Worm (Caenorhabditis elegans) whole organism, young adult: ENCODE data around the gene ZK1010.2.
A peak's percentile ranks its signal among the peaks of the same experiment; 100 is the strongest.

Source experiments
- B0035.1 ChIP-seq: sonication (generic microtip); optimal IDR thresholded peaks from 2 replicates; lab custom pipeline; 2016; ENCODE audit warnings: missing genetic modification characterization, mild to moderate bottlenecking, missing compliant biosample characterization, missing genotype, missing genetic modification reagents
- C17E4.6 ChIP-seq: fragments of 200-800 bp; sonication (Bioruptor generic); IDR thresholded peaks from 2 replicates; pipeline ENCODE4 v1.3.6; 2022; ENCODE audit warnings: missing genetic modification reagents, missing genetic modification characterization, missing compliant biosample characterization
- D2030.7 ChIP-seq: fragments of 200-800 bp; sonication (Bioruptor generic); IDR thresholded peaks from 2 replicates; pipeline ENCODE4 v1.3.6; 2022; ENCODE audit warnings: missing genetic modification reagents, missing genetic modification characterization, missing compliant biosample characterization
- F10E7.11 ChIP-seq: sonication (generic microtip); optimal IDR thresholded peaks from 2 replicates; lab custom pipeline; 2017; ENCODE audit warnings: mild to moderate bottlenecking, missing genetic modification characterization, moderate library complexity, missing compliant biosample characterization
- F22D6.2 ChIP-seq: sonication (generic microtip); optimal IDR thresholded peaks from 2 replicates; lab custom pipeline; 2016; ENCODE audit warnings: mild to moderate bottlenecking, missing genetic modification characterization, missing compliant biosample characterization
- F23B12.7 ChIP-seq: sonication (generic microtip); optimal IDR thresholded peaks from 2 replicates; lab custom pipeline; 2017; ENCODE audit warnings: missing genetic modification characterization, mild to moderate bottlenecking, missing compliant biosample characterization, antibody characterized with exemption, moderate library complexity; ENCODE audit not compliant: insufficient read depth
- F33H1.4 ChIP-seq: fragments of 200-800 bp; sonication (Bioruptor generic); IDR thresholded peaks from 2 replicates; pipeline ENCODE4 v1.3.6; 2022; ENCODE audit warnings: missing genetic modification reagents, missing genetic modification characterization, missing compliant biosample characterization
- F39B2.1 ChIP-seq: fragments of 200-800 bp; sonication (Bioruptor generic); IDR thresholded peaks from 2 replicates; pipeline ENCODE4 v1.3.6; 2022; ENCODE audit warnings: missing genetic modification reagents, missing genetic modification characterization, missing compliant biosample characterization
- F57C9.4 ChIP-seq: sonication (generic microtip); optimal IDR thresholded peaks from 2 replicates; lab custom pipeline; 2017; ENCODE audit warnings: mild to moderate bottlenecking, missing genetic modification characterization, missing compliant biosample characterization
- K12H6.12 ChIP-seq: fragments of 200-800 bp; sonication (Bioruptor generic); optimal IDR thresholded peaks from 2 replicates; lab custom pipeline; 2018; ENCODE audit warnings: mild to moderate bottlenecking, missing genetic modification characterization, missing compliant biosample characterization
- aptf-3 ChIP-seq: fragments of 200-800 bp; sonication (Bioruptor generic); IDR thresholded peaks from 2 replicates; pipeline ENCODE4 v1.3.6; 2022; ENCODE audit warnings: missing genetic modification characterization, missing compliant biosample characterization
- attf-3 ChIP-seq: fragments of 200-800 bp; sonication (Bioruptor generic); conservative IDR thresholded peaks from 2 replicates; pipeline ENCODE4 v1.3.6; 2022; ENCODE audit warnings: missing genetic modification reagents, missing genetic modification characterization, missing compliant biosample characterization
- bed-1 ChIP-seq: fragments of 200-800 bp; sonication (Bioruptor generic); IDR thresholded peaks from 2 replicates; pipeline ENCODE4 v1.3.6; 2022; ENCODE audit warnings: missing genetic modification reagents, missing genetic modification characterization, missing compliant biosample characterization
- cebp-1 ChIP-seq, 2 experiments: fragments of 200-800 bp in 1 of 2; sonication (Bioruptor generic) in 1 of 2; sonication (generic microtip) in 1 of 2; IDR thresholded peaks in 1 of 2; optimal IDR thresholded peaks in 1 of 2; 2 replicates each; pipeline versions ENCODE4 v1.3.6 to Lab custom; 2017 to 2022; ENCODE audit warnings: missing compliant biosample characterization in 2 of 2, missing genetic modification characterization in 2 of 2, mild to moderate bottlenecking in 1 of 2, missing genetic modification reagents in 1 of 2, moderate library complexity in 1 of 2
- ceh-27 ChIP-seq: fragments of 200-800 bp; sonication (Bioruptor generic); optimal IDR thresholded peaks from 2 replicates; lab custom pipeline; 2018; ENCODE audit warnings: mild to moderate bottlenecking, missing genetic modification characterization, moderate library complexity, missing compliant biosample characterization
- ceh-40 ChIP-seq: fragments of 200-800 bp; sonication (Bioruptor generic); IDR thresholded peaks from 2 replicates; pipeline ENCODE4 v1.3.6; 2022; ENCODE audit warnings: missing genetic modification characterization, missing compliant biosample characterization
- ceh-58 ChIP-seq: fragments of 200-800 bp; sonication (Bioruptor generic); IDR thresholded peaks from 2 replicates; pipeline ENCODE4 v1.3.6; 2022; ENCODE audit warnings: missing genetic modification characterization, missing compliant biosample characterization
- chd-7 ChIP-seq: sonication (generic microtip); optimal IDR thresholded peaks from 2 replicates; lab custom pipeline; 2016; ENCODE audit warnings: mild to moderate bottlenecking, missing genetic modification characterization, moderate library complexity, missing compliant biosample characterization
- die-1 ChIP-seq: sonication (generic microtip); optimal IDR thresholded peaks from 2 replicates; lab custom pipeline; 2016; ENCODE audit warnings: missing genotype, mild to moderate bottlenecking, missing genetic modification characterization, missing compliant biosample characterization
- efl-1 ChIP-seq: fragments of 150-350 bp; optimal IDR thresholded peaks from 2 replicates; lab custom pipeline; 2014; ENCODE audit warnings: missing biosample characterization, missing genetic modification reagents, missing genetic modification characterization
- egl-44 ChIP-seq: fragments of 200-800 bp; sonication (Bioruptor generic); IDR thresholded peaks from 2 replicates; pipeline ENCODE4 v1.3.6; 2022; ENCODE audit warnings: missing genetic modification reagents, missing genetic modification characterization, missing compliant biosample characterization
- egrh-3 ChIP-seq: fragments of 200-800 bp; sonication (Bioruptor generic); IDR thresholded peaks from 2 replicates; pipeline ENCODE4 v1.3.6; 2022; ENCODE audit warnings: missing genetic modification reagents, missing genetic modification characterization, missing compliant biosample characterization
- ekl-4 ChIP-seq: fragments of 200-800 bp; sonication (Bioruptor generic); IDR thresholded peaks from 2 replicates; pipeline ENCODE4 v1.3.6; 2022; ENCODE audit warnings: missing genetic modification reagents, missing genetic modification characterization, missing compliant biosample characterization
- him-1 ChIP-seq: sonication (generic microtip); optimal IDR thresholded peaks from 2 replicates; lab custom pipeline; 2016; ENCODE audit warnings: missing genotype, missing genetic modification reagents, missing genetic modification characterization, missing compliant biosample characterization
- hlh-12 ChIP-seq: sonication (generic microtip); optimal IDR thresholded peaks from 2 replicates; lab custom pipeline; 2016; ENCODE audit warnings: missing genetic modification characterization, missing compliant biosample characterization
- hmg-1.2 ChIP-seq: fragments of 200-800 bp; sonication (Bioruptor generic); IDR thresholded peaks from 2 replicates; pipeline ENCODE4 v1.3.6; 2022; ENCODE audit warnings: missing genetic modification reagents, missing genetic modification characterization, missing compliant biosample characterization
- hsf-1 ChIP-seq: fragments of 200-800 bp; sonication (Bioruptor generic); IDR thresholded peaks from 2 replicates; pipeline ENCODE4 v1.3.6; 2022; ENCODE audit warnings: missing genetic modification reagents, missing genetic modification characterization, missing compliant biosample characterization
- lag-1 ChIP-seq: fragments of 200-800 bp; sonication (Bioruptor generic); IDR thresholded peaks from 2 replicates; pipeline ENCODE4 v1.3.6; 2022; ENCODE audit warnings: missing genetic modification reagents, missing genetic modification characterization, missing compliant biosample characterization
- lsl-1 ChIP-seq: fragments of 200-800 bp; sonication (Bioruptor generic); optimal IDR thresholded peaks from 2 replicates; lab custom pipeline; 2018; ENCODE audit warnings: mild to moderate bottlenecking, missing genetic modification characterization, moderate library complexity, missing compliant biosample characterization
- madf-6 ChIP-seq: fragments of 200-800 bp; sonication (Bioruptor generic); IDR thresholded peaks from 2 replicates; pipeline ENCODE4 v1.3.6; 2022; ENCODE audit warnings: missing genetic modification reagents, missing genetic modification characterization, missing compliant biosample characterization
- mcd-1 ChIP-seq: fragments of 200-800 bp; sonication (Bioruptor generic); IDR thresholded peaks from 2 replicates; pipeline ENCODE4 v1.3.6; 2022; ENCODE audit warnings: missing genetic modification reagents, missing genetic modification characterization, missing compliant biosample characterization
- mel-28 ChIP-seq: sonication (generic microtip); optimal IDR thresholded peaks from 2 replicates; lab custom pipeline; 2016; ENCODE audit warnings: borderline replicate concordance, mild to moderate bottlenecking, missing genetic modification characterization, missing compliant biosample characterization
- mes-4 ChIP-seq: sonication (generic microtip); optimal IDR thresholded peaks from 2 replicates; lab custom pipeline; 2016; ENCODE audit warnings: missing genotype, missing genetic modification characterization, missing compliant biosample characterization
- nfya-2 ChIP-seq: fragments of 200-800 bp; sonication (Bioruptor generic); IDR thresholded peaks from 2 replicates; pipeline ENCODE4 v1.3.6; 2022; ENCODE audit warnings: missing genetic modification reagents, missing genetic modification characterization, missing compliant biosample characterization
- nfyb-1 ChIP-seq: fragments of 200-800 bp; sonication (Bioruptor generic); IDR thresholded peaks from 2 replicates; pipeline ENCODE4 v1.3.6; 2022; ENCODE audit warnings: missing genetic modification reagents, missing genetic modification characterization, missing compliant biosample characterization
- nhr-120 ChIP-seq: fragments of 200-800 bp; sonication (Bioruptor generic); IDR thresholded peaks from 2 replicates; pipeline ENCODE4 v1.3.6; 2022; ENCODE audit warnings: missing genetic modification characterization, missing compliant biosample characterization
- nhr-179 ChIP-seq: sonication (generic microtip); optimal IDR thresholded peaks from 2 replicates; lab custom pipeline; 2016; ENCODE audit warnings: mild to moderate bottlenecking, missing genetic modification characterization, missing compliant biosample characterization
- pha-4 ChIP-seq: fragments of 150-350 bp; sonication (generic microtip); optimal IDR thresholded peaks from 2 replicates; lab custom pipeline; 2014; ENCODE audit warnings: missing biosample characterization, missing genetic modification reagents, missing genetic modification characterization
- repo-1 ChIP-seq: sonication (generic microtip); optimal IDR thresholded peaks from 2 replicates; lab custom pipeline; 2017; ENCODE audit warnings: mild to moderate bottlenecking, missing genetic modification characterization, missing compliant biosample characterization
- snpc-3.4 ChIP-seq: sonication (generic microtip); optimal IDR thresholded peaks from 2 replicates; lab custom pipeline; 2017; ENCODE audit warnings: missing genetic modification characterization, mild to moderate bottlenecking, missing compliant biosample characterization, antibody characterized with exemption, moderate library complexity, missing genotype, missing genetic modification reagents
- snpc-4 ChIP-seq, 5 experiments: fragments of 150-350 bp in 1 of 5; sonication (generic microtip) in 4 of 5; optimal IDR thresholded peaks; 2 replicates each; lab custom pipeline; 2014 to 2018; ENCODE audit warnings: missing genetic modification characterization in 5 of 5, missing biosample characterization in 3 of 5, antibody characterized with exemption in 2 of 5, mild to moderate bottlenecking in 2 of 5, missing compliant biosample characterization in 2 of 5, missing genotype in 2 of 5, moderate library complexity in 2 of 5, missing genetic modification reagents in 1 of 5
- unc-130 ChIP-seq: sonication (generic microtip); optimal IDR thresholded peaks from 2 replicates; lab custom pipeline; 2016; ENCODE audit warnings: missing genetic modification reagents, missing genetic modification characterization, missing compliant biosample characterization
- unc-62 ChIP-seq: fragments of 150-350 bp; optimal IDR thresholded peaks from 2 replicates; lab custom pipeline; 2014; ENCODE audit warnings: missing biosample characterization, missing genetic modification reagents, missing genetic modification characterization
- zfh-2 ChIP-seq: fragments of 200-800 bp; sonication (Bioruptor generic); conservative IDR thresholded peaks from 2 replicates; pipeline ENCODE4 v1.3.6; 2022; ENCODE audit warnings: missing genetic modification reagents, missing genetic modification characterization, missing compliant biosample characterization
- ztf-25 ChIP-seq: fragments of 200-800 bp; sonication (Bioruptor generic); IDR thresholded peaks from 2 replicates; pipeline ENCODE4 v1.3.6; 2022; ENCODE audit warnings: missing genetic modification reagents, missing genetic modification characterization, missing compliant biosample characterization
- ztf-28 ChIP-seq: fragments of 200-800 bp; sonication (Bioruptor generic); IDR thresholded peaks from 2 replicates; pipeline ENCODE4 v1.3.6; 2022; ENCODE audit warnings: missing genetic modification reagents, missing genetic modification characterization, missing compliant biosample characterization

Gene ZK1010.2

ce11 chrIII:13015754-13016317, 38.2 kb upstream of the ZK1010.2 start:
- TF ChIP-seq B0035.1 (tag; lab: Kevin White, UChicago) (no peak), pha-4 (tag; lab: Kevin White, UChicago) (no peak), ztf-25 (0 out of 2 replicates have a peak, but pooled peaks have one; percentile 54), repo-1 (peak; percentile 66), ceh-40 (0 out of 2 replicates have a peak, but pooled peaks have one; percentile 42), F33H1.4 (GFP tag; lab: Robert Waterston, UW) (peak; percentile 42; the same call in 1 of the 2 replicates), C17E4.6 (GFP tag; lab: Robert Waterston, UW) (no peak), F22D6.2 (tag; lab: Kevin White, UChicago) (no peak), ceh-27 (GFP tag; lab: Kevin White, UChicago) (peak; percentile 9), ceh-58 (GFP tag; lab: Robert Waterston, UW) (0 out of 2 replicates have a peak, but pooled peaks have one; percentile 12), zfh-2 (no peak), lag-1 (GFP tag; lab: Robert Waterston, UW) (no peak), nfya-2 (no peak), ekl-4 (0 out of 2 replicates have a peak, but pooled peaks have one; percentile 24), F39B2.1 (GFP tag; lab: Robert Waterston, UW) (no peak), snpc-4 (GFP tag; optimal IDR thresholded peaks at IDR 0.05; lab: Kevin White, UChicago) (peak; percentile 41), snpc-4 (tag; optimal IDR thresholded peaks at IDR 0.05; lab: Kevin White, UChicago) (peak in 2 of 4 experiments; percentile 32 to 48), egl-44 (no peak), bed-1 (GFP tag; lab: Robert Waterston, UW) (no peak), hlh-12 (no peak), mel-28 (tag; lab: Kevin White, UChicago) (no peak), F23B12.7 (tag; lab: Kevin White, UChicago) (peak; percentile 71), F57C9.4 (no peak), ztf-28 (0 out of 2 replicates have a peak, but pooled peaks have one; percentile 29), nfyb-1 (peak; percentile 78; the same call in 1 of the 2 replicates), mes-4 (tag; lab: Kevin White, UChicago) (no peak), him-1 (tag; lab: Kevin White, UChicago) (peak; percentile 69), K12H6.12 (tag; lab: Kevin White, UChicago) (no peak), lsl-1 (GFP tag; lab: Kevin White, UChicago) (peak; percentile 23), nhr-120 (GFP tag; lab: Robert Waterston, UW) (no peak), madf-6 (GFP tag; lab: Robert Waterston, UW) (peak; percentile 31; the same call in 1 of the 2 replicates), unc-130 (GFP tag; lab: Kevin White, UChicago) (no peak), D2030.7 (GFP tag; lab: Robert Waterston, UW) (0 out of 2 replicates have a peak, but pooled peaks have one; percentile 13), aptf-3 (GFP tag; lab: Robert Waterston, UW) (no peak), F10E7.11 (peak; percentile 46), efl-1 (GFP tag; lab: Kevin White, UChicago) (no peak), hsf-1 (GFP tag; lab: Robert Waterston, UW) (no peak), egrh-3 (peak; percentile 44; the same call in 1 of the 2 replicates), hmg-1.2 (GFP tag; lab: Robert Waterston, UW) (peak; percentile 62), mcd-1 (GFP tag; lab: Robert Waterston, UW) (peak; percentile 59), attf-3 (GFP tag; lab: Robert Waterston, UW) (peak; percentile 33; the same call in 1 of the 2 replicates), die-1 (tag; lab: Kevin White, UChicago) (peak; percentile 63), snpc-3.4 (peak; percentile 31), cebp-1 (GFP tag; IDR thresholded peaks at IDR 0.05; lab: Robert Waterston, UW) (no peak), cebp-1 (tag; optimal IDR thresholded peaks at IDR 0.05; lab: Kevin White, UChicago) (peak; percentile 66), unc-62 (no peak), chd-7 (peak; percentile 18), nhr-179 (tag; lab: Kevin White, UChicago) (no peak)
